Fruit fly (Drosophila melanogaster) whole organism, embryonic: Measurements from ENCODE around the gene Spn38F.
A peak's percentile ranks its signal among the peaks of the same experiment; 100 is the strongest.

Experiments
- BtbVII ChIP-seq: fragments of 200-800 bp; sonication (Bioruptor generic); optimal IDR thresholded peaks from 3 replicates; lab custom pipeline; 2017; ENCODE audit warnings: missing biosample characterization, mild to moderate bottlenecking, missing genetic modification characterization
- CG10543 ChIP-seq: fragments of 200-800 bp; sonication (Bioruptor generic); optimal IDR thresholded peaks from 3 replicates; lab custom pipeline; 2017; ENCODE audit warnings: missing biosample characterization, mild to moderate bottlenecking, missing genetic modification characterization, moderate library complexity
- CG11456 ChIP-seq: fragments of 200-800 bp; sonication (Bioruptor generic); IDR thresholded peaks from 3 replicates; pipeline ENCODE4 v1.3.6; 2022; ENCODE audit warnings: missing biosample characterization, missing genetic modification characterization
- CG11504 ChIP-seq: fragments of 200-800 bp; sonication (Bioruptor generic); optimal IDR thresholded peaks from 3 replicates; lab custom pipeline; 2019; ENCODE audit warnings: missing biosample characterization, mild to moderate bottlenecking, missing genetic modification characterization, moderate library complexity
- CG11696 ChIP-seq: fragments of 200-800 bp; sonication (Bioruptor generic); IDR thresholded peaks from 2 replicates; pipeline ENCODE4 v1.3.6; 2022; ENCODE audit warnings: missing biosample characterization, missing genetic modification characterization
- CG1233 ChIP-seq: fragments of 200-800 bp; sonication (Bioruptor generic); optimal IDR thresholded peaks from 4 replicates; lab custom pipeline; 2018; ENCODE audit warnings: missing biosample characterization, mild to moderate bottlenecking, missing genetic modification characterization
- CG14710 ChIP-seq: fragments of 200-800 bp; sonication (Bioruptor generic); optimal IDR thresholded peaks from 3 replicates; lab custom pipeline; 2019; ENCODE audit warnings: missing biosample characterization, mild to moderate bottlenecking, missing genetic modification characterization, moderate library complexity
- CG15269 ChIP-seq: fragments of 200-800 bp; sonication (Bioruptor generic); optimal IDR thresholded peaks from 2 replicates; lab custom pipeline; 2018; ENCODE audit warnings: missing biosample characterization, mild to moderate bottlenecking, missing genetic modification characterization, moderate library complexity
- CG15601 ChIP-seq: fragments of 200-800 bp; sonication (Bioruptor generic); optimal IDR thresholded peaks from 3 replicates; lab custom pipeline; 2019; ENCODE audit warnings: missing biosample characterization, mild to moderate bottlenecking, missing genetic modification characterization, moderate library complexity
- CG17568 ChIP-seq: fragments of 200-800 bp; sonication (Bioruptor generic); optimal IDR thresholded peaks from 2 replicates; lab custom pipeline; 2018; ENCODE audit warnings: missing biosample characterization, mild to moderate bottlenecking, missing genetic modification characterization, moderate library complexity
- CG2199 ChIP-seq: fragments of 200-800 bp; sonication (Bioruptor generic); IDR thresholded peaks from 3 replicates; pipeline ENCODE4 v1.3.6; 2022; ENCODE audit warnings: missing biosample characterization, missing genetic modification characterization
- CG2202 ChIP-seq: fragments of 200-800 bp; sonication (Bioruptor generic); optimal IDR thresholded peaks from 2 replicates; lab custom pipeline; 2018; ENCODE audit warnings: missing biosample characterization, mild to moderate bottlenecking, missing genetic modification characterization
- CG2678 ChIP-seq: fragments of 200-800 bp; sonication (Bioruptor generic); optimal IDR thresholded peaks from 3 replicates; lab custom pipeline; 2019; ENCODE audit warnings: missing biosample characterization, mild to moderate bottlenecking, missing genetic modification characterization, moderate library complexity
- CG2875 ChIP-seq: fragments of 200-800 bp; sonication (Bioruptor generic); optimal IDR thresholded peaks from 2 replicates; lab custom pipeline; 2017; ENCODE audit warnings: missing biosample characterization, mild to moderate bottlenecking, missing genetic modification characterization, missing genetic modification reagents
- CG31441 ChIP-seq: fragments of 200-800 bp; sonication (Bioruptor generic); IDR thresholded peaks from 2 replicates; pipeline ENCODE4 v1.3.6; 2022; ENCODE audit warnings: missing biosample characterization, missing genetic modification characterization
- CG4424 ChIP-seq: fragments of 200-800 bp; sonication (Bioruptor generic); optimal IDR thresholded peaks from 3 replicates; lab custom pipeline; 2016; ENCODE audit warnings: missing biosample characterization, missing genetic modification characterization
- CTCF ChIP-seq: fragments of 200-800 bp; sonication (Bioruptor generic); optimal IDR thresholded peaks from 2 replicates; lab custom pipeline; 2017; ENCODE audit warnings: missing biosample characterization, mild to moderate bottlenecking, missing genetic modification characterization, moderate library complexity
- Drgx ChIP-seq: fragments of 200-800 bp; sonication (Bioruptor generic); IDR thresholded peaks from 2 replicates; pipeline ENCODE4 v1.3.6; 2022; ENCODE audit warnings: missing biosample characterization, missing genetic modification characterization
- Elba2 ChIP-seq: fragments of 200-800 bp; sonication (Bioruptor generic); optimal IDR thresholded peaks from 3 replicates; lab custom pipeline; 2016; ENCODE audit warnings: missing biosample characterization, missing genetic modification characterization
- Ets97D ChIP-seq: fragments of 200-800 bp; sonication (Bioruptor generic); optimal IDR thresholded peaks from 3 replicates; lab custom pipeline; 2016; ENCODE audit warnings: missing biosample characterization, missing genetic modification characterization
- Fer1 ChIP-seq: fragments of 200-800 bp; sonication (Bioruptor generic); optimal IDR thresholded peaks from 2 replicates; lab custom pipeline; 2017; ENCODE audit warnings: missing biosample characterization, mild to moderate bottlenecking, missing genetic modification characterization
- Kr ChIP-seq: fragments of 200-800 bp; sonication (Bioruptor generic); optimal IDR thresholded peaks from 2 replicates; lab custom pipeline; 2017; ENCODE audit warnings: missing biosample characterization, mild to moderate bottlenecking, missing genetic modification characterization
- Med ChIP-seq: fragments of 200-800 bp; sonication (Bioruptor generic); peaks from one replicate; lab custom pipeline; 2016; ENCODE audit warnings: missing biosample characterization, missing genetic modification characterization, mild to moderate bottlenecking, inconsistent platforms, moderate library complexity
- Rfx ChIP-seq: fragments of 200-800 bp; sonication (Bioruptor generic); IDR thresholded peaks from 2 replicates; pipeline ENCODE4 v1.3.6; 2022; ENCODE audit warnings: missing biosample characterization, missing genetic modification characterization
- Sry-β ChIP-seq: fragments of 200-800 bp; sonication (Bioruptor generic); optimal IDR thresholded peaks from 2 replicates; lab custom pipeline; 2018; ENCODE audit warnings: missing biosample characterization, mild to moderate bottlenecking, missing genetic modification characterization, moderate library complexity
- Vsx1 ChIP-seq: fragments of 200-800 bp; sonication (Bioruptor generic); optimal IDR thresholded peaks from 2 replicates; lab custom pipeline; 2017; ENCODE audit warnings: missing biosample characterization, mild to moderate bottlenecking, missing genetic modification characterization, missing genetic modification reagents
- Xbp1 ChIP-seq: fragments of 200-800 bp; sonication (Bioruptor generic); optimal IDR thresholded peaks from 3 replicates; lab custom pipeline; 2016; ENCODE audit warnings: missing biosample characterization, mild to moderate bottlenecking, missing genetic modification characterization
- bbx ChIP-seq: fragments of 200-800 bp; sonication (Bioruptor generic); IDR thresholded peaks from 2 replicates; pipeline ENCODE4 v1.3.6; 2022; ENCODE audit warnings: missing biosample characterization, missing genetic modification characterization; ENCODE audit not compliant: partially characterized antibody
- chif ChIP-seq, 2 experiments: fragments of 200-800 bp; sonication (Bioruptor generic); optimal IDR thresholded peaks; 3 replicates each; lab custom pipeline; 2016; ENCODE audit warnings: missing biosample characterization in 2 of 2, missing genetic modification characterization in 2 of 2
- ci ChIP-seq: fragments of 200-800 bp; sonication (Bioruptor generic); IDR thresholded peaks from 3 replicates; pipeline ENCODE4 v1.3.6; 2022; ENCODE audit warnings: missing biosample characterization, missing genetic modification characterization
- disco-r ChIP-seq: fragments of 200-800 bp; sonication (Bioruptor generic); optimal IDR thresholded peaks from 2 replicates; lab custom pipeline; 2016; ENCODE audit warnings: missing biosample characterization, missing genetic modification characterization
- esg ChIP-seq: fragments of 200-800 bp; sonication (Bioruptor generic); conservative IDR thresholded peaks from 2 replicates; pipeline ENCODE4 v1.3.6; 2022; ENCODE audit warnings: missing biosample characterization, missing genetic modification characterization
- eve ChIP-seq, 2 experiments: fragments of >200 bp; optimal IDR thresholded peaks; 2 replicates each; lab custom pipeline; 2017; ENCODE audit warnings: missing biosample characterization in 2 of 2, missing genetic modification characterization in 2 of 2
- gcm2 ChIP-seq: fragments of 200-800 bp; sonication (Bioruptor generic); optimal IDR thresholded peaks from 2 replicates; lab custom pipeline; 2016; ENCODE audit warnings: missing biosample characterization, missing genetic modification characterization
- gfzf ChIP-seq: fragments of 200-800 bp; sonication (Bioruptor generic); optimal IDR thresholded peaks from 2 replicates; lab custom pipeline; 2016; ENCODE audit warnings: missing biosample characterization, mild to moderate bottlenecking, missing genetic modification characterization, moderate library complexity
- gro ChIP-seq: fragments of 200-800 bp; sonication (Bioruptor generic); optimal IDR thresholded peaks from 2 replicates; lab custom pipeline; 2016; ENCODE audit warnings: missing biosample characterization, missing genetic modification characterization
- hbn ChIP-seq: fragments of 200-800 bp; sonication (Bioruptor generic); IDR thresholded peaks from 2 replicates; pipeline ENCODE4 v1.3.6; 2022; ENCODE audit warnings: missing biosample characterization, missing genetic modification characterization; ENCODE audit not compliant: partially characterized antibody
- jigr1 ChIP-seq: fragments of 200-800 bp; sonication (Bioruptor generic); IDR thresholded peaks from 3 replicates; pipeline ENCODE4 v1.3.6; 2022; ENCODE audit warnings: missing biosample characterization, missing genetic modification characterization
- lmd ChIP-seq: fragments of 200-800 bp; sonication (Bioruptor generic); IDR thresholded peaks from 2 replicates; pipeline ENCODE4 v1.3.6; 2022; ENCODE audit warnings: missing biosample characterization, missing genetic modification characterization
- mirr ChIP-seq: fragments of 200-800 bp; sonication (Bioruptor generic); optimal IDR thresholded peaks from 3 replicates; lab custom pipeline; 2018; ENCODE audit warnings: missing biosample characterization, mild to moderate bottlenecking, missing genetic modification characterization
- mld ChIP-seq: fragments of 200-800 bp; sonication (Bioruptor generic); IDR thresholded peaks from 3 replicates; pipeline ENCODE4 v1.3.6; 2022; ENCODE audit warnings: missing biosample characterization, missing genetic modification characterization; ENCODE audit not compliant: partially characterized antibody
- onecut ChIP-seq: fragments of 200-800 bp; sonication (Bioruptor generic); IDR thresholded peaks from 2 replicates; pipeline ENCODE4 v1.3.6; 2022; ENCODE audit warnings: missing biosample characterization, missing genetic modification characterization
- phol ChIP-seq: fragments of 200-800 bp; sonication (Bioruptor generic); optimal IDR thresholded peaks from 3 replicates; lab custom pipeline; 2018; ENCODE audit warnings: missing biosample characterization, mild to moderate bottlenecking, missing genetic modification characterization, moderate library complexity
- pita ChIP-seq: fragments of 200-800 bp; sonication (Bioruptor generic); optimal IDR thresholded peaks from 2 replicates; lab custom pipeline; 2017; ENCODE audit warnings: missing biosample characterization, mild to moderate bottlenecking, missing genetic modification characterization
- sisA ChIP-seq: fragments of 200-800 bp; sonication (Bioruptor generic); IDR thresholded peaks from 2 replicates; pipeline ENCODE4 v1.3.6; 2022; ENCODE audit warnings: missing biosample characterization, missing genetic modification characterization
- slp2 ChIP-seq: fragments of 200-800 bp; sonication (Bioruptor generic); optimal IDR thresholded peaks from 2 replicates; lab custom pipeline; 2016; ENCODE audit warnings: missing biosample characterization, missing genetic modification characterization
- stwl ChIP-seq: fragments of 200-800 bp; sonication (Bioruptor generic); optimal IDR thresholded peaks from 3 replicates; lab custom pipeline; 2018; ENCODE audit warnings: missing biosample characterization, mild to moderate bottlenecking, missing genetic modification characterization, moderate library complexity
- sug ChIP-seq: fragments of 200-800 bp; optimal IDR thresholded peaks from 2 replicates; lab custom pipeline; 2019; ENCODE audit warnings: missing biosample characterization, mild to moderate bottlenecking, missing genetic modification characterization, moderate library complexity
- unc-4 ChIP-seq: fragments of 200-800 bp; sonication (Bioruptor generic); IDR thresholded peaks from 2 replicates; pipeline ENCODE4 v1.3.6; 2022; ENCODE audit warnings: missing biosample characterization, missing genetic modification characterization; ENCODE audit not compliant: partially characterized antibody
- vvl ChIP-seq: fragments of 200-800 bp; sonication (Bioruptor generic); IDR thresholded peaks from 2 replicates; pipeline ENCODE4 v1.3.6; 2022; ENCODE audit warnings: missing biosample characterization, missing genetic modification characterization
- zfh1 ChIP-seq: fragments of 200-800 bp; sonication (Bioruptor generic); IDR thresholded peaks from 3 replicates; pipeline ENCODE4 v1.3.6; 2022; ENCODE audit warnings: missing biosample characterization, missing genetic modification characterization

Gene Spn38F

DNA sequence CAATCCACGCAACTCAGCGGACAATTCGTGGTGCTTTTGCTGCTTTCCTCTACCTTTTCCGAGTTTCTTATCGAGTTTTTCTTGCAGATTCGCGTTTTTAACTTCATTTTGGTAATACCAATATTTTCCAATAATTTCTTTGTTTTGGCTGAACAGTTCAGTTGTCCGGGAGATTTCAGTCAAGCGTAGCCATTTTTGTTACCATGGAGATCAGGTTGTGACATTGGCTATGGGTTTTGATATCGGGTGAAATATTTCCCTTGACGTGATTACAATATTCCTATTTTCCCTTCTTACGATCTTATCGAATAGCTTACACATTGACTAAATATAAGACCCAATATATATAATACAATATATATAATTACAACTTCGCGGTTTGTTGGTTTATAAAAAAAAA is 2.3 kb downstream of the Spn38F start, which contains the start of gene Oseg5:
Gene Oseg5 (minus strand): TSS at position 340 of the 400 bp plus-strand sequence.
- TF ChIP-seq Xbp1 (GFP tag; lab: Kevin White, UChicago) (no peak), CG15601 (tag; lab: Kevin White, UChicago) (peak; percentile 67), jigr1 (GFP tag; lab: Robert Waterston, UW) (no peak), Rfx (GFP tag; lab: Robert Waterston, UW) (peak; percentile 96), sug (peak; percentile 15), CG2199 (GFP tag; lab: Robert Waterston, UW) (0 out of 3 replicates have a peak, but pooled peaks have one; percentile 51), pita (GFP tag; lab: Kevin White, UChicago) (peak; percentile 54), vvl (0 out of 2 replicates have a peak, but pooled peaks have one; percentile 20), Ets97D (peak; percentile 30), phol (tag; lab: Kevin White, UChicago) (peak; percentile 67), CG17568 (GFP tag; lab: Kevin White, UChicago) (no peak), gfzf (GFP tag; lab: Kevin White, UChicago) (peak; percentile 47), chif (GFP tag; optimal IDR thresholded peaks at IDR 0.05; lab: Kevin White, UChicago) (no peak), Med (GFP tag; lab: Kevin White, UChicago) (peak; percentile 18), stwl (peak; percentile 1), CTCF (GFP tag; lab: Kevin White, UChicago) (peak; percentile 78), CG2875 (GFP tag; lab: Kevin White, UChicago) (no peak)

DNA sequence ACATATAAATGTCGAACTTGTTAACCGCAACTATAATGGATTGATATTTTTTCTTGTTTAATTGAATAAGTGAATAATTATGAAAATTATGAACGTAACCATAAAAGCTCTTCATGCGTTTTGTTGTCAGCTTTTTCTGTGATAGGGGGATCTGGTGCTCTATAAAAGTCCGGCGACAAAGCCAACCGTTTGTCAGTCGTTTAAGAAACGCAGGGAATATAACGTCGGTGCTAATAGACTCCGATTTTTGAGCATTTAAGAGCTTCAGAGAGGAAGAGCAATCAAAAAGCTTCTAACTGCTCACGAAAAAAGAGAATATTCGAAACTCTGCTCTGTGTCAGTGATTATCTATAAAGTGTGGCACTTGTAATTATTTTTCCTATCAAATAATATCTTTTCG is 6.7 kb downstream of the Spn38F start, which contains the start of gene CG31674:
Gene CG31674 (plus strand): TSS at position 203 of the 400 bp plus-strand sequence.
- TF ChIP-seq sisA (GFP tag; lab: Robert Waterston, UW) (no peak), zfh1 (GFP tag; lab: Robert Waterston, UW) (no peak), CG2678 (tag; lab: Kevin White, UChicago) (peak; percentile 31), CG11696 (GFP tag; lab: Robert Waterston, UW) (peak; percentile 33; the same call in 1 of the 2 replicates), CG2202 (tag; lab: Kevin White, UChicago) (no peak), CG4424 (GFP tag; lab: Kevin White, UChicago) (no peak), disco-r (GFP tag; lab: Kevin White, UChicago) (no peak), CG14710 (tag; lab: Kevin White, UChicago) (no peak), Elba2 (GFP tag; lab: Kevin White, UChicago) (no peak), lmd (GFP tag; lab: Robert Waterston, UW) (no peak), slp2 (GFP tag; lab: Kevin White, UChicago) (no peak), bbx (GFP tag; lab: Robert Waterston, UW) (no peak; the same call in 1 of the 2 replicates), eve (GFP tag; optimal IDR thresholded peaks at IDR 0.05; lab: Kevin White, UChicago) (peak in 1 of 2 experiments; percentile 59), CG10543 (GFP tag; lab: Kevin White, UChicago) (no peak), CG11456 (GFP tag; lab: Robert Waterston, UW) (no peak), Drgx (no peak), gcm2 (GFP tag; lab: Kevin White, UChicago) (no peak), ci (no peak), Fer1 (GFP tag; lab: Kevin White, UChicago) (peak; percentile 24), CG1233 (GFP tag; lab: Kevin White, UChicago) (no peak), hbn (no peak), CG15269 (tag; lab: Kevin White, UChicago) (peak; percentile 22), Vsx1 (GFP tag; lab: Kevin White, UChicago) (no peak), CG11504 (tag; lab: Kevin White, UChicago) (no peak), CG31441 (GFP tag; lab: Robert Waterston, UW) (no peak), unc-4 (GFP tag; lab: Robert Waterston, UW) (0 out of 2 replicates have a peak, but pooled peaks have one; percentile 15), onecut (GFP tag; lab: Robert Waterston, UW) (no peak), BtbVII (peak; percentile 11), esg (GFP tag; lab: Robert Waterston, UW) (no peak), gro (GFP tag; lab: Kevin White, UChicago) (peak; percentile 47), Kr (GFP tag; lab: Kevin White, UChicago) (no peak), mld (no peak), Sry-β (GFP tag; lab: Kevin White, UChicago) (no peak), mirr (GFP tag; lab: Kevin White, UChicago) (no peak)
